Fruit fly (Drosophila melanogaster) whole organism, embryonic: ENCODE data around the gene Or23a.

Experiments
- CG10366 ChIP-seq: fragments of 200-800 bp; sonication (Bioruptor generic); IDR thresholded peaks from 2 replicates; pipeline ENCODE4 v1.3.6; 2022; ENCODE audit warnings: missing biosample characterization, missing genetic modification characterization
- CG11504 ChIP-seq: fragments of 200-800 bp; sonication (Bioruptor generic); optimal IDR thresholded peaks from 3 replicates; lab custom pipeline; 2019; ENCODE audit warnings: missing biosample characterization, mild to moderate bottlenecking, missing genetic modification characterization, moderate library complexity
- CG18764 ChIP-seq: fragments of 200-800 bp; sonication (Bioruptor generic); optimal IDR thresholded peaks from 3 replicates; lab custom pipeline; 2016; ENCODE audit warnings: missing biosample characterization, missing genetic modification characterization
- CG2202 ChIP-seq: fragments of 200-800 bp; sonication (Bioruptor generic); optimal IDR thresholded peaks from 2 replicates; lab custom pipeline; 2018; ENCODE audit warnings: missing biosample characterization, mild to moderate bottlenecking, missing genetic modification characterization
- CG33213 ChIP-seq: fragments of 200-800 bp; sonication (Bioruptor generic); optimal IDR thresholded peaks from 3 replicates; lab custom pipeline; 2016; ENCODE audit warnings: missing biosample characterization, missing genetic modification characterization
- CG42726 ChIP-seq: fragments of 200-800 bp; sonication (Bioruptor generic); IDR thresholded peaks from 2 replicates; pipeline ENCODE4 v1.3.6; 2022; ENCODE audit warnings: missing biosample characterization, missing genetic modification characterization; ENCODE audit not compliant: partially characterized antibody
- CG6683 ChIP-seq: fragments of 200-800 bp; sonication (Bioruptor generic); optimal IDR thresholded peaks from 2 replicates; lab custom pipeline; 2017; ENCODE audit warnings: missing biosample characterization, mild to moderate bottlenecking, missing genetic modification characterization, missing genetic modification reagents
- HLH3B ChIP-seq: fragments of 200-800 bp; sonication (Bioruptor generic); IDR thresholded peaks from 2 replicates; pipeline ENCODE4 v1.3.6; 2022; ENCODE audit warnings: missing biosample characterization, missing genetic modification characterization
- fru ChIP-seq: fragments of >200 bp; optimal IDR thresholded peaks from 2 replicates; lab custom pipeline; 2017
- shn ChIP-seq: fragments of 200-800 bp; sonication (Bioruptor generic); optimal IDR thresholded peaks from 3 replicates; lab custom pipeline; 2016; ENCODE audit warnings: missing biosample characterization, missing genetic modification characterization
- so ChIP-seq: fragments of 200-800 bp; sonication (Bioruptor generic); IDR thresholded peaks from 3 replicates; pipeline ENCODE4 v1.3.6; 2022; ENCODE audit warnings: missing biosample characterization, missing genetic modification characterization
- yki ChIP-seq: fragments of >200 bp; optimal IDR thresholded peaks from 3 replicates; lab custom pipeline; 2018

Or23a gene

dm6 chr2L:2696337-2696736, 42.5 kb downstream of the Or23a start, which contains the start of gene Trf5:
Trf5 (minus strand) TSS chr2L:2696437.
- TF ChIP-seq CG11504 (tag; lab: Kevin White, UChicago) (no peak), CG2202 (tag; lab: Kevin White, UChicago) (no peak), HLH3B (GFP tag; lab: Robert Waterston, UW) (no peak), CG42726 (no peak), so (GFP tag; lab: Robert Waterston, UW) (no peak), CG6683 (GFP tag; lab: Kevin White, UChicago) (no peak), CG33213 (no peak), yki (lab: Kevin White, UChicago) (no peak), shn (GFP tag; lab: Kevin White, UChicago) (no peak), fru (lab: Kevin White, UChicago) (no peak), CG10366 (no peak), CG18764 (GFP tag; lab: Kevin White, UChicago) (no peak)
